Fruit fly (Drosophila melanogaster) whole organism, embryonic: ENCODE data around the gene CG43165.
A peak's percentile ranks its signal among the peaks of the same experiment; 100 is the strongest.

Experiments used
- CG10147 ChIP-seq: fragments of 200-800 bp; sonication (Bioruptor generic); optimal IDR thresholded peaks from 2 replicates; lab custom pipeline; 2019; ENCODE audit warnings: missing biosample characterization, mild to moderate bottlenecking, missing genetic modification characterization, moderate library complexity
- CG10267 ChIP-seq: fragments of 200-800 bp; sonication (Bioruptor generic); optimal IDR thresholded peaks from 2 replicates; lab custom pipeline; 2018; ENCODE audit warnings: missing biosample characterization, mild to moderate bottlenecking, missing genetic modification characterization, moderate library complexity
- CG12942 ChIP-seq: fragments of 200-800 bp; sonication (Bioruptor generic); optimal IDR thresholded peaks from 3 replicates; lab custom pipeline; 2016; ENCODE audit warnings: missing biosample characterization, missing genetic modification characterization
- CG13775 ChIP-seq: fragments of 200-800 bp; sonication (Bioruptor generic); optimal IDR thresholded peaks from 3 replicates; lab custom pipeline; 2017; ENCODE audit warnings: missing biosample characterization, mild to moderate bottlenecking, missing genetic modification characterization
- CG15479 ChIP-seq: fragments of 200-800 bp; sonication (Bioruptor generic); optimal IDR thresholded peaks from 3 replicates; lab custom pipeline; 2019; ENCODE audit warnings: missing biosample characterization, mild to moderate bottlenecking, missing genetic modification characterization, moderate library complexity
- CG15514 ChIP-seq: fragments of 200-800 bp; sonication (Bioruptor generic); optimal IDR thresholded peaks from 3 replicates; lab custom pipeline; 2017; ENCODE audit warnings: missing biosample characterization, missing genetic modification characterization, mild to moderate bottlenecking, moderate library complexity, missing genetic modification reagents
- CG1602 ChIP-seq: fragments of 200-800 bp; sonication (Bioruptor generic); optimal IDR thresholded peaks from 3 replicates; lab custom pipeline; 2016; ENCODE audit warnings: missing biosample characterization, missing genetic modification characterization
- CG17802 ChIP-seq: fragments of 200-800 bp; sonication (Bioruptor generic); optimal IDR thresholded peaks from 2 replicates; lab custom pipeline; 2018; ENCODE audit warnings: missing biosample characterization, mild to moderate bottlenecking, missing genetic modification characterization, moderate library complexity
- CG2889 ChIP-seq: fragments of 200-800 bp; sonication (Bioruptor generic); IDR thresholded peaks from 3 replicates; pipeline ENCODE4 v1.3.6; 2022; ENCODE audit warnings: missing biosample characterization, missing genetic modification characterization
- CG3281 ChIP-seq: fragments of 200-800 bp; sonication (Bioruptor generic); optimal IDR thresholded peaks from 3 replicates; lab custom pipeline; 2017; ENCODE audit warnings: missing biosample characterization, mild to moderate bottlenecking, missing genetic modification characterization
- CG33213 ChIP-seq: fragments of 200-800 bp; sonication (Bioruptor generic); optimal IDR thresholded peaks from 3 replicates; lab custom pipeline; 2016; ENCODE audit warnings: missing biosample characterization, missing genetic modification characterization
- CG3407 ChIP-seq: fragments of 200-800 bp; sonication (Bioruptor generic); optimal IDR thresholded peaks from 2 replicates; lab custom pipeline; 2018; ENCODE audit warnings: missing biosample characterization, mild to moderate bottlenecking, missing genetic modification characterization
- CG3847 ChIP-seq: fragments of 200-800 bp; sonication (Bioruptor generic); IDR thresholded peaks from 2 replicates; pipeline ENCODE4 v1.3.6; 2022; ENCODE audit warnings: missing biosample characterization, missing genetic modification characterization
- CG5953 ChIP-seq: fragments of 200-800 bp; sonication (Bioruptor generic); IDR thresholded peaks from 2 replicates; pipeline ENCODE4 v1.3.6; 2022; ENCODE audit warnings: missing biosample characterization, missing genetic modification characterization
- CG7372 ChIP-seq: fragments of 200-800 bp; sonication (Bioruptor generic); IDR thresholded peaks from 2 replicates; pipeline ENCODE4 v1.3.6; 2022; ENCODE audit warnings: missing biosample characterization, missing genetic modification characterization
- CG7786 ChIP-seq: fragments of 200-800 bp; sonication (Bioruptor generic); optimal IDR thresholded peaks from 2 replicates; lab custom pipeline; 2016; ENCODE audit warnings: missing biosample characterization, missing genetic modification characterization
- CG7928 ChIP-seq: fragments of 200-800 bp; sonication (Bioruptor generic); optimal IDR thresholded peaks from 2 replicates; lab custom pipeline; 2017; ENCODE audit warnings: missing biosample characterization, mild to moderate bottlenecking, missing genetic modification characterization
- CG9727 ChIP-seq: fragments of 200-800 bp; sonication (Bioruptor generic); optimal IDR thresholded peaks from 3 replicates; lab custom pipeline; 2017; ENCODE audit warnings: missing biosample characterization, mild to moderate bottlenecking, missing genetic modification characterization
- CG9797 ChIP-seq: fragments of 200-800 bp; sonication (Bioruptor generic); optimal IDR thresholded peaks from 3 replicates; lab custom pipeline; 2018; ENCODE audit warnings: missing biosample characterization, mild to moderate bottlenecking, missing genetic modification characterization
- Dfd ChIP-seq, 2 experiments: fragments of >200 bp; optimal IDR thresholded peaks; 2 replicates each; lab custom pipeline; 2017; ENCODE audit warnings: missing biosample characterization in 2 of 2, missing genetic modification characterization in 2 of 2
- E2f2 ChIP-seq: fragments of 200-800 bp; sonication (Bioruptor generic); IDR thresholded peaks from 2 replicates; pipeline ENCODE4 v1.3.6; 2022; ENCODE audit warnings: missing biosample characterization, missing genetic modification characterization
- ERR ChIP-seq: fragments of 200-800 bp; sonication (Bioruptor generic); optimal IDR thresholded peaks from 2 replicates; lab custom pipeline; 2016; ENCODE audit warnings: missing biosample characterization, missing genetic modification characterization
- Ets97D ChIP-seq: fragments of 200-800 bp; sonication (Bioruptor generic); optimal IDR thresholded peaks from 3 replicates; lab custom pipeline; 2016; ENCODE audit warnings: missing biosample characterization, missing genetic modification characterization
- H15 ChIP-seq: fragments of 200-800 bp; sonication (Bioruptor generic); IDR thresholded peaks from 3 replicates; pipeline ENCODE4 v1.3.6; 2022; ENCODE audit warnings: missing biosample characterization, missing genetic modification characterization
- HHEX ChIP-seq: fragments of 200-800 bp; sonication (Bioruptor generic); optimal IDR thresholded peaks from 3 replicates; lab custom pipeline; 2017; ENCODE audit warnings: missing biosample characterization, mild to moderate bottlenecking, missing genetic modification characterization, missing genetic modification reagents
- Hey ChIP-seq: fragments of 200-800 bp; sonication (Bioruptor generic); optimal IDR thresholded peaks from 3 replicates; lab custom pipeline; 2018; ENCODE audit warnings: missing biosample characterization, mild to moderate bottlenecking, missing genetic modification characterization
- Max ChIP-seq: fragments of 200-800 bp; sonication (Bioruptor generic); optimal IDR thresholded peaks from 2 replicates; lab custom pipeline; 2016; ENCODE audit warnings: missing biosample characterization, mild to moderate bottlenecking, missing genetic modification characterization
- Opbp ChIP-seq: fragments of 200-800 bp; sonication (Bioruptor generic); IDR thresholded peaks from 3 replicates; pipeline ENCODE4 v1.3.6; 2022; ENCODE audit warnings: missing biosample characterization, missing genetic modification characterization; ENCODE audit not compliant: partially characterized antibody
- PHDP ChIP-seq: fragments of 200-800 bp; sonication (Bioruptor generic); optimal IDR thresholded peaks from 3 replicates; lab custom pipeline; 2018; ENCODE audit warnings: missing biosample characterization, mild to moderate bottlenecking, missing genetic modification characterization, moderate library complexity
- Sox100B ChIP-seq: fragments of 200-800 bp; sonication (Bioruptor generic); optimal IDR thresholded peaks from 3 replicates; lab custom pipeline; 2018; ENCODE audit warnings: missing biosample characterization, mild to moderate bottlenecking, missing genetic modification characterization
- Vsx1 ChIP-seq: fragments of 200-800 bp; sonication (Bioruptor generic); optimal IDR thresholded peaks from 2 replicates; lab custom pipeline; 2017; ENCODE audit warnings: missing biosample characterization, mild to moderate bottlenecking, missing genetic modification characterization, missing genetic modification reagents
- al ChIP-seq: fragments of 200-800 bp; sonication (Bioruptor generic); IDR thresholded peaks from 2 replicates; pipeline ENCODE4 v1.3.6; 2022; ENCODE audit warnings: missing biosample characterization, missing genetic modification characterization
- ato ChIP-seq: fragments of 200-800 bp; sonication (Bioruptor generic); IDR thresholded peaks from 2 replicates; pipeline ENCODE4 v1.3.6; 2022; ENCODE audit warnings: missing biosample characterization, missing genetic modification characterization; ENCODE audit not compliant: partially characterized antibody
- fu2 ChIP-seq: fragments of 200-800 bp; sonication (Bioruptor generic); optimal IDR thresholded peaks from 2 replicates; lab custom pipeline; 2016; ENCODE audit warnings: missing biosample characterization, missing genetic modification characterization
- gro ChIP-seq: fragments of 200-800 bp; sonication (Bioruptor generic); optimal IDR thresholded peaks from 2 replicates; lab custom pipeline; 2016; ENCODE audit warnings: missing biosample characterization, missing genetic modification characterization
- gsb ChIP-seq: fragments of 200-800 bp; sonication (Bioruptor generic); IDR thresholded peaks from 2 replicates; pipeline ENCODE4 v1.3.6; 2022; ENCODE audit warnings: missing biosample characterization, missing genetic modification characterization
- hkb ChIP-seq, 2 experiments: fragments of 200-800 bp in 1 of 2; fragments of >200 bp in 1 of 2; sonication (Bioruptor generic) in 1 of 2; IDR thresholded peaks in 1 of 2; optimal IDR thresholded peaks in 1 of 2; 2 replicates each; pipeline versions ENCODE4 v1.3.6 to Lab custom; 2017 to 2022; ENCODE audit warnings: missing biosample characterization in 1 of 2, missing genetic modification characterization in 1 of 2
- lmd ChIP-seq: fragments of 200-800 bp; sonication (Bioruptor generic); IDR thresholded peaks from 2 replicates; pipeline ENCODE4 v1.3.6; 2022; ENCODE audit warnings: missing biosample characterization, missing genetic modification characterization
- nerfin-2 ChIP-seq: fragments of 200-800 bp; sonication (Bioruptor generic); IDR thresholded peaks from 2 replicates; pipeline ENCODE4 v1.3.6; 2022; ENCODE audit warnings: missing biosample characterization, missing genetic modification characterization; ENCODE audit not compliant: partially characterized antibody
- odd ChIP-seq: fragments of 200-800 bp; sonication (Bioruptor generic); optimal IDR thresholded peaks from 2 replicates; lab custom pipeline; 2017; ENCODE audit warnings: missing biosample characterization, mild to moderate bottlenecking, missing genetic modification characterization
- pan ChIP-seq, 4 experiments: fragments of >200 bp in 3 of 4; fragments of 200-800 bp in 1 of 4; sonication (Bioruptor generic) in 1 of 4; optimal IDR thresholded peaks in 3 of 4; IDR thresholded peaks in 1 of 4; 2 replicates each; pipeline versions ENCODE4 v1.3.6 to Lab custom; 2017 to 2022; ENCODE audit warnings: missing biosample characterization in 2 of 4, missing genetic modification characterization in 2 of 4, mixed read lengths in 1 of 4
- ro ChIP-seq: fragments of 200-800 bp; sonication (Bioruptor generic); IDR thresholded peaks from 2 replicates; pipeline ENCODE4 v1.3.6; 2022; ENCODE audit warnings: missing biosample characterization, missing genetic modification characterization
- slp2 ChIP-seq: fragments of 200-800 bp; sonication (Bioruptor generic); optimal IDR thresholded peaks from 2 replicates; lab custom pipeline; 2016; ENCODE audit warnings: missing biosample characterization, missing genetic modification characterization
- so ChIP-seq: fragments of 200-800 bp; sonication (Bioruptor generic); IDR thresholded peaks from 3 replicates; pipeline ENCODE4 v1.3.6; 2022; ENCODE audit warnings: missing biosample characterization, missing genetic modification characterization
- ssp ChIP-seq: fragments of 200-800 bp; sonication (Bioruptor generic); IDR thresholded peaks from 2 replicates; pipeline ENCODE4 v1.3.6; 2022; ENCODE audit warnings: missing biosample characterization, missing genetic modification characterization
- tx ChIP-seq: fragments of 200-800 bp; sonication (Bioruptor generic); optimal IDR thresholded peaks from 2 replicates; lab custom pipeline; 2016; ENCODE audit warnings: missing biosample characterization, missing genetic modification characterization
- unc-4 ChIP-seq: fragments of 200-800 bp; sonication (Bioruptor generic); IDR thresholded peaks from 2 replicates; pipeline ENCODE4 v1.3.6; 2022; ENCODE audit warnings: missing biosample characterization, missing genetic modification characterization; ENCODE audit not compliant: partially characterized antibody
- wor ChIP-seq: fragments of 200-800 bp; sonication (Bioruptor generic); IDR thresholded peaks from 2 replicates; pipeline ENCODE4 v1.3.6; 2022; ENCODE audit warnings: missing biosample characterization, missing genetic modification characterization
- zen2 ChIP-seq: fragments of 200-800 bp; sonication (Bioruptor generic); IDR thresholded peaks from 3 replicates; pipeline ENCODE4 v1.3.6; 2022; ENCODE audit warnings: missing biosample characterization, missing genetic modification characterization; ENCODE audit not compliant: partially characterized antibody

The CG43165 gene

DNA sequence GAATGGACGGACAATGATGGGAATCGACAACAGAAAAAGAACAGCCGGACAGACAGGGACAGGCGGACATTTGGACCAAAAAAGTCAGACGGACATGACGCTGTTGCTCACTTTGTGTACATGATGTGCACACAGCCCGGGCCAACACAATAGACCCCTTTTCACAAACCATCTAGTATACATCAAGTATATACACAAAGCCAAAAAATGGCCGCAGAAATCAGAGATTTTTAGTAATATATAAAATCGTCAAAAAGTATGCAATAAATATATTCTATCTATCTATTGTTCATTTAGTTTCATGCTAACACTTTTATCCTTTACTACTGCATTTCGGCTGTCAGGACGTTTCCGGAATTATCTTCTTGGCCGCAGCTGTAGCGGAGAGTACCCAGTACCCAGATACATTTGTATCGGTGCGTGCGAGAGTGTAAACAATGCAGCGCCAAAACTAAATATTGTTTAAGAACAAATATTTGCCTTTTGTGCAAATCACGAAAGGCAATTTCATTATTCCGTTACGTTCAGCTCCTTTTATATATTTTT lies 24.7 kb upstream of the CG43165 start (continued):
- TF ChIP-seq Max: no peak
- TF ChIP-seq tx (GFP tag; lab: Kevin White, UChicago): no peak
- no peak for TF ChIP-seq fu2 (GFP tag; lab: Kevin White, UChicago)
- no peak for TF ChIP-seq zen2 (GFP tag; lab: Robert Waterston, UW)
- no peak for TF ChIP-seq odd
- TF ChIP-seq PHDP (tag; lab: Kevin White, UChicago): peak; percentile 36
- TF ChIP-seq HHEX (GFP tag; lab: Kevin White, UChicago): peak; percentile 30
- no peak for TF ChIP-seq hkb (optimal IDR thresholded peaks at IDR 0.05; lab: Kevin White, UChicago)
- TF ChIP-seq hkb (GFP tag; IDR thresholded peaks at IDR 0.05; lab: Robert Waterston, UW): 0 out of 2 replicates have a peak, but pooled peaks have one; percentile 23
- no peak for TF ChIP-seq CG2889 (GFP tag; lab: Robert Waterston, UW)
- TF ChIP-seq CG15479 (GFP tag; lab: Kevin White, UChicago): no peak
- no peak for TF ChIP-seq CG33213
- no peak for TF ChIP-seq CG7372
- TF ChIP-seq CG3407 (GFP tag; lab: Kevin White, UChicago): no peak
- peak; percentile 16; the same call in 1 of the 2 replicates for TF ChIP-seq E2f2 (GFP tag; lab: Robert Waterston, UW)
- TF ChIP-seq Vsx1: no peak
- no peak for TF ChIP-seq CG7786 (GFP tag; lab: Kevin White, UChicago)
- TF ChIP-seq Ets97D (GFP tag; lab: Kevin White, UChicago): no peak
- peak; percentile 41; the same call in 1 of the 2 replicates for TF ChIP-seq lmd (GFP tag; lab: Robert Waterston, UW)
- no peak for TF ChIP-seq Opbp
- TF ChIP-seq CG15514 (GFP tag; lab: Kevin White, UChicago): peak; percentile 1
- TF ChIP-seq ato (GFP tag; lab: Robert Waterston, UW): no peak
- TF ChIP-seq Hey: no peak
- TF ChIP-seq CG3847: no peak
- peak; percentile 39 for TF ChIP-seq Sox100B (GFP tag; lab: Kevin White, UChicago)
- no peak for TF ChIP-seq CG7928 (GFP tag; lab: Kevin White, UChicago)
- no peak for TF ChIP-seq H15 (GFP tag; lab: Robert Waterston, UW)
- TF ChIP-seq so: 0 out of 3 replicates have a peak, but pooled peaks have one; percentile 33
- TF ChIP-seq CG13775 (GFP tag; lab: Kevin White, UChicago): no peak
- no peak for TF ChIP-seq slp2 (GFP tag; lab: Kevin White, UChicago)
- TF ChIP-seq pan (optimal IDR thresholded peaks at IDR 0.05; lab: Kevin White, UChicago): no peak
- no peak for TF ChIP-seq pan (GFP tag; optimal IDR thresholded peaks at IDR 0.05 in 1 of 2, IDR thresholded peaks at IDR 0.05 in 1 of 2)
- TF ChIP-seq CG3281 (GFP tag; lab: Kevin White, UChicago): peak; percentile 59
- TF ChIP-seq ssp (GFP tag; lab: Robert Waterston, UW): no peak
- TF ChIP-seq CG9797 (GFP tag; lab: Kevin White, UChicago): no peak
- TF ChIP-seq CG1602 (GFP tag; lab: Kevin White, UChicago): no peak
- no peak for TF ChIP-seq wor (GFP tag; lab: Robert Waterston, UW)
- no peak for TF ChIP-seq Dfd (GFP tag; optimal IDR thresholded peaks at IDR 0.05; lab: Kevin White, UChicago)
- TF ChIP-seq unc-4 (GFP tag; lab: Robert Waterston, UW): no peak
- TF ChIP-seq gro (GFP tag; lab: Kevin White, UChicago): no peak
- no peak for TF ChIP-seq CG10267 (tag; lab: Kevin White, UChicago)
- no peak for TF ChIP-seq ERR (GFP tag; lab: Kevin White, UChicago)
- TF ChIP-seq al (GFP tag; lab: Robert Waterston, UW): peak; percentile 36; the same call in 1 of the 2 replicates
- TF ChIP-seq CG12942 (GFP tag; lab: Kevin White, UChicago): no peak
- no peak for TF ChIP-seq CG5953 (GFP tag; lab: Robert Waterston, UW)
- TF ChIP-seq ro: no peak
- TF ChIP-seq CG9727 (GFP tag; lab: Kevin White, UChicago): no peak
- no peak for TF ChIP-seq CG10147
- no peak for TF ChIP-seq nerfin-2 (GFP tag; lab: Robert Waterston, UW)
- TF ChIP-seq gsb (GFP tag; lab: Robert Waterston, UW): 0 out of 2 replicates have a peak, but pooled peaks have one; percentile 5
- TF ChIP-seq CG17802: no peak
